Worm (Caenorhabditis elegans) whole organism, early embryonic: ENCODE measurements around the gene srh-246.

ENCODE experiments used
- B0310.2 ChIP-seq: sonication (generic microtip); optimal IDR thresholded peaks from 2 replicates; lab custom pipeline; 2016; ENCODE audit warnings: mild to moderate bottlenecking, missing genetic modification characterization, missing compliant biosample characterization
- F13C5.2 ChIP-seq: sonication (generic microtip); optimal IDR thresholded peaks from 2 replicates; lab custom pipeline; 2017; ENCODE audit warnings: mild to moderate bottlenecking, missing genetic modification characterization, inconsistent platforms, missing compliant biosample characterization
- aly-1 ChIP-seq: sonication (generic microtip); optimal IDR thresholded peaks from 2 replicates; lab custom pipeline; 2016; ENCODE audit warnings: missing genetic modification characterization, missing compliant biosample characterization
- ama-1 ChIP-seq: fragments of 150-350 bp; optimal IDR thresholded peaks from 2 replicates; lab custom pipeline; 2014
- ceh-13 ChIP-seq: fragments of 200-800 bp; sonication (Bioruptor generic); optimal IDR thresholded peaks from 2 replicates; lab custom pipeline; 2018; ENCODE audit warnings: mild to moderate bottlenecking, missing genetic modification characterization, missing compliant biosample characterization
- ceh-36 ChIP-seq: sonication (generic microtip); optimal IDR thresholded peaks from 2 replicates; lab custom pipeline; 2016; ENCODE audit warnings: missing genetic modification characterization, inconsistent platforms, missing compliant biosample characterization
- ets-7 ChIP-seq: sonication (generic microtip); optimal IDR thresholded peaks from 2 replicates; lab custom pipeline; 2016; ENCODE audit warnings: missing genotype, missing genetic modification characterization, missing compliant biosample characterization
- flt-1 ChIP-seq: fragments of 200-800 bp; sonication (Bioruptor generic); IDR thresholded peaks from 2 replicates; pipeline ENCODE4 v1.3.6; 2022; ENCODE audit warnings: missing genetic modification characterization, missing compliant biosample characterization
- hmbx-1 ChIP-seq: sonication (generic microtip); optimal IDR thresholded peaks from 2 replicates; lab custom pipeline; 2016; ENCODE audit warnings: mild to moderate bottlenecking, missing genetic modification characterization, missing compliant biosample characterization
- hmg-4 ChIP-seq: fragments of 200-800 bp; sonication (Bioruptor generic); optimal IDR thresholded peaks from 2 replicates; lab custom pipeline; 2018; ENCODE audit warnings: mild to moderate bottlenecking, missing genetic modification characterization, missing compliant biosample characterization
- hnd-1 ChIP-seq: sonication (generic microtip); optimal IDR thresholded peaks from 2 replicates; lab custom pipeline; 2016; ENCODE audit warnings: missing genetic modification characterization, missing compliant biosample characterization
- pes-1 ChIP-seq: fragments of 200-800 bp; sonication (Bioruptor generic); IDR thresholded peaks from 2 replicates; pipeline ENCODE4 v1.3.6; 2022; ENCODE audit warnings: missing genetic modification reagents, missing genetic modification characterization, missing compliant biosample characterization
- scrt-1 ChIP-seq: fragments of 200-800 bp; sonication (Bioruptor generic); IDR thresholded peaks from 2 replicates; pipeline ENCODE4 v1.3.6; 2022; ENCODE audit warnings: missing genetic modification characterization, missing compliant biosample characterization
- sea-1 ChIP-seq: fragments of 200-800 bp; sonication (Bioruptor generic); conservative IDR thresholded peaks from 2 replicates; pipeline ENCODE4 v1.3.6; 2022; ENCODE audit warnings: missing genetic modification characterization, missing compliant biosample characterization
- tbx-11 ChIP-seq: fragments of 200-800 bp; sonication (Bioruptor generic); IDR thresholded peaks from 2 replicates; pipeline ENCODE4 v1.3.6; 2022; ENCODE audit warnings: missing genetic modification characterization, missing compliant biosample characterization
- tbx-37 ChIP-seq: fragments of 200-800 bp; sonication (Bioruptor generic); conservative IDR thresholded peaks from 2 replicates; pipeline ENCODE4 v1.3.6; 2022; ENCODE audit warnings: missing genetic modification reagents, missing genetic modification characterization, missing compliant biosample characterization
- tra-4 ChIP-seq: sonication (generic microtip); optimal IDR thresholded peaks from 2 replicates; lab custom pipeline; 2017; ENCODE audit warnings: missing genetic modification characterization, missing compliant biosample characterization

The srh-246 gene

ce11 chrV:657678-658077, at the start of gene srh-246:
Gene srh-246 (minus strand): TSS chrV:657778.
- TF ChIP-seq F13C5.2 (tag; lab: Kevin White, UChicago) (no peak), aly-1 (no peak)

ce11 chrV:706918-707317, 49.3 kb upstream of the srh-246 start, which contains the start of gene srbc-38:
Gene srbc-38 (plus strand): TSS chrV:707218.
- no peak for TF ChIP-seq hmg-4 (GFP tag; lab: Kevin White, UChicago)
- TF ChIP-seq tbx-11 (GFP tag; lab: Robert Waterston, UW) = no peak
- no peak for TF ChIP-seq hnd-1 (tag; lab: Kevin White, UChicago)
- no peak for TF ChIP-seq ceh-36 (tag; lab: Kevin White, UChicago)
- TF ChIP-seq aly-1 = no peak

- TF ChIP-seq flt-1 = peak; percentile 37; the same call in 1 of the 2 replicates
- TF ChIP-seq tbx-11 (GFP tag; lab: Robert Waterston, UW) = peak; percentile 27; the same call in 1 of the 2 replicates
- TF ChIP-seq pes-1 (GFP tag; lab: Robert Waterston, UW) = peak; percentile 78
- 0 out of 2 replicates have a peak, but pooled peaks have one; percentile 4 for TF ChIP-seq tbx-37 (GFP tag; lab: Robert Waterston, UW)
- peak; percentile 68; the same call in 1 of the 2 replicates for TF ChIP-seq scrt-1 (GFP tag; lab: Robert Waterston, UW)
Measured at ce11 chrV:706449-706848, 48.9 kb upstream of the srh-246 start.

ce11 chrV:702260-702659, 44.7 kb upstream of the srh-246 start, which contains the start of gene srbc-37:
Gene srbc-37 (plus strand): TSS chrV:702560.
- TF ChIP-seq ama-1 = no peak
- TF ChIP-seq aly-1 = no peak
- TF ChIP-seq hnd-1 (tag; lab: Kevin White, UChicago) = no peak
- no peak for TF ChIP-seq pes-1 (GFP tag; lab: Robert Waterston, UW)
- no peak for TF ChIP-seq hmbx-1 (tag; lab: Kevin White, UChicago)
- TF ChIP-seq ceh-36 (tag; lab: Kevin White, UChicago) = no peak
- TF ChIP-seq ets-7 = no peak
- TF ChIP-seq B0310.2 (tag; lab: Kevin White, UChicago) = no peak
- TF ChIP-seq tbx-11 (GFP tag; lab: Robert Waterston, UW) = no peak
- no peak for TF ChIP-seq flt-1
- TF ChIP-seq tra-4 (tag; lab: Kevin White, UChicago) = no peak
- no peak for TF ChIP-seq hmg-4 (GFP tag; lab: Kevin White, UChicago)
- TF ChIP-seq F13C5.2 (tag; lab: Kevin White, UChicago) = no peak
- no peak for TF ChIP-seq ceh-13
- no peak for TF ChIP-seq scrt-1 (GFP tag; lab: Robert Waterston, UW)
- no peak for TF ChIP-seq tbx-37 (GFP tag; lab: Robert Waterston, UW)

DNA sequence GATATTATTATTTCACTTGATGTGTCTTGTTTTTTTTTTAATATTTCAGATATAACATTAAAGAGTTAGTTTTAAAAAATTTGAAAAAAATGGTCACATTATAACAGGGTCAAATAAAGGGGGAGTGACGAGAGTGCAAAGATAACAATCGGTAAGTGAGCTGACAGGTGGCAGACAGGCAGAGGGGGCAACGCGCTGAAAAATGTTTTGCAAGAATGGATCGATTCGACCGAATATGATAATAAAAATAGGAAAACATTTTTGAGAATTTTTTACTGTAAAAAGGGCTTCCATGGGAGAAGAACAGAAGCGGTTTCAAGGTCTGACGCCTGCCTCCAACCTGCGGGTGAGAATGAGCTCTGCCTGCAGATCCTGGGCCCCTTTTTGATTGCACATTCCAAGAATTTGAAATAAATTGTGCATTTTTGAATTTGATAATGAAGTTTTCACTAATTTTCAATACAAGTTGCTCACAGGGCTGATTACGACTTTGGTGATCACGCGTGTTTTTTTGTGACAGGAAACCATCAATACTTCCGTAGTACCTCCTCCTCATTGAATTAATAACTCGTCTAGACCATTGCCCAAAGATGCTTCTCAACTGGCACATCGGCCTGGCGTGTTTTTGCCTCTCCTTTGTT, 42.0 kb upstream of the srh-246 start, which contains the start of the genes ugt-29 and srx-5:
Gene ugt-29 (minus strand): TSS at position 101 of the 641 bp plus-strand sequence.
Gene srx-5 (plus strand): TSS at position 591 of the 641 bp plus-strand sequence.
- TF ChIP-seq tbx-37 (GFP tag; lab: Robert Waterston, UW) = no peak
- no peak for TF ChIP-seq hnd-1 (tag; lab: Kevin White, UChicago)
- TF ChIP-seq tbx-11 (GFP tag; lab: Robert Waterston, UW) = no peak
- no peak for TF ChIP-seq aly-1
- no peak for TF ChIP-seq tra-4 (tag; lab: Kevin White, UChicago)
- TF ChIP-seq sea-1 (GFP tag; lab: Robert Waterston, UW) = no peak
- TF ChIP-seq ceh-36 (tag; lab: Kevin White, UChicago) = no peak
- no peak for TF ChIP-seq pes-1 (GFP tag; lab: Robert Waterston, UW)
- no peak for TF ChIP-seq hmbx-1 (tag; lab: Kevin White, UChicago)
- no peak for TF ChIP-seq hmg-4 (GFP tag; lab: Kevin White, UChicago)
- no peak for TF ChIP-seq B0310.2 (tag; lab: Kevin White, UChicago)
- no peak for TF ChIP-seq scrt-1 (GFP tag; lab: Robert Waterston, UW)
- TF ChIP-seq ama-1 = no peak
- no peak for TF ChIP-seq ets-7
- no peak for TF ChIP-seq flt-1
- no peak for TF ChIP-seq F13C5.2 (tag; lab: Kevin White, UChicago)
- TF ChIP-seq ceh-13 = no peak

- no peak for TF ChIP-seq B0310.2 (tag; lab: Kevin White, UChicago)
- no peak for TF ChIP-seq scrt-1 (GFP tag; lab: Robert Waterston, UW)
- no peak for TF ChIP-seq tra-4 (tag; lab: Kevin White, UChicago)
- no peak for TF ChIP-seq hmg-4 (GFP tag; lab: Kevin White, UChicago)
- TF ChIP-seq ceh-13 = no peak
- TF ChIP-seq hnd-1 (tag; lab: Kevin White, UChicago) = no peak
- no peak for TF ChIP-seq pes-1 (GFP tag; lab: Robert Waterston, UW)
- TF ChIP-seq F13C5.2 (tag; lab: Kevin White, UChicago) = no peak
- TF ChIP-seq aly-1 = no peak
- TF ChIP-seq ceh-36 (tag; lab: Kevin White, UChicago) = no peak
- TF ChIP-seq tbx-37 (GFP tag; lab: Robert Waterston, UW) = no peak
- no peak for TF ChIP-seq hmbx-1 (tag; lab: Kevin White, UChicago)
- no peak for TF ChIP-seq sea-1 (GFP tag; lab: Robert Waterston, UW)
Measured at ce11 chrV:699051-699450, 41.5 kb upstream of the srh-246 start.

- TF ChIP-seq tbx-37 (GFP tag; lab: Robert Waterston, UW) (no peak), sea-1 (GFP tag; lab: Robert Waterston, UW) (no peak), pes-1 (GFP tag; lab: Robert Waterston, UW) (no peak), ama-1 (no peak), flt-1 (no peak), ceh-13 (no peak), F13C5.2 (tag; lab: Kevin White, UChicago) (no peak), hmbx-1 (tag; lab: Kevin White, UChicago) (no peak), ets-7 (no peak), tbx-11 (GFP tag; lab: Robert Waterston, UW) (no peak)
Measured at ce11 chrV:695914-696313, 38.3 kb upstream of the srh-246 start, which contains the start of gene srj-52. Gene srj-52 (minus strand): TSS chrV:696014.
